Fruit fly (Drosophila melanogaster) whole organism: ENCODE measurements around the gene Papss.

Source experiments
- CG8478 ChIP-seq: fragments of >200 bp; optimal IDR thresholded peaks from 2 replicates; lab custom pipeline; 2018; ENCODE audit warnings: inconsistent platforms
- Dll ChIP-seq: fragments of >200 bp; optimal IDR thresholded peaks from 2 replicates; lab custom pipeline; 2017
- EcR ChIP-seq, 2 experiments: fragments of >200 bp; optimal IDR thresholded peaks; 2 replicates each; lab custom pipeline; 2017; ENCODE audit warnings: missing biosample characterization in 2 of 2, missing genetic modification characterization in 2 of 2, missing genetic modification reagents in 2 of 2
- pan ChIP-seq: fragments of >200 bp; optimal IDR thresholded peaks from 2 replicates; lab custom pipeline; 2017
- psq ChIP-seq: fragments of >200 bp; optimal IDR thresholded peaks from 2 replicates; lab custom pipeline; 2017
- usp ChIP-seq: fragments of >200 bp; optimal IDR thresholded peaks from 2 replicates; lab custom pipeline; 2017; ENCODE audit warnings: missing biosample characterization, missing genetic modification characterization, mixed read lengths

Gene Papss

DNA sequence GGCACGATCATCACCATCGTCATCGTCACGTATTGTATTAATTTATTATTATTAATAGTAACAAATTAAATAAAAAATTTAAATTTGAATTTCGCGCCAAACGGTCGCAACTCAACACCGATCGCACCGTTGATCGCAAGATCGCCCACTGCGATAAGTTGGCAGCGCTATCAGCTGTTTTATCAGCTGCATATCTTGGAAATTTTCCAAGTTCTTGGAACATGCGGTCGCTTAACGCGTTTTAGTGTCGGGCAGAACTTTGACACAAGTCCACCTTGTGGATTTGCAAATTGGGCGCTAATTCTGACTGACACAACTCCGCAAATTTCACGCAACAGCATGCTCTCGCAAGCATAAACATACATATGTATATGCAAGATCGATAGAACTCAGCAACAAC lies 16.1 kb downstream of the Papss start:
- TF ChIP-seq Dll (lab: Kevin White, UChicago): no peak
- TF ChIP-seq pan (lab: Kevin White, UChicago): no peak
- no peak for TF ChIP-seq usp (GFP tag; lab: Kevin White, UChicago)
- no peak for TF ChIP-seq psq (lab: Kevin White, UChicago)
- TF ChIP-seq EcR (GFP tag; optimal IDR thresholded peaks at IDR 0.05; lab: Kevin White, UChicago): no peak
- TF ChIP-seq CG8478 (lab: Kevin White, UChicago): no peak

dm6 chr3L:19867238-19867637 lies 22.1 kb downstream of the Papss start:
- TF ChIP-seq EcR (GFP tag; optimal IDR thresholded peaks at IDR 0.05; lab: Kevin White, UChicago) (no peak), usp (GFP tag; lab: Kevin White, UChicago) (no peak), psq (lab: Kevin White, UChicago) (no peak), pan (lab: Kevin White, UChicago) (no peak), CG8478 (lab: Kevin White, UChicago) (no peak)

DNA sequence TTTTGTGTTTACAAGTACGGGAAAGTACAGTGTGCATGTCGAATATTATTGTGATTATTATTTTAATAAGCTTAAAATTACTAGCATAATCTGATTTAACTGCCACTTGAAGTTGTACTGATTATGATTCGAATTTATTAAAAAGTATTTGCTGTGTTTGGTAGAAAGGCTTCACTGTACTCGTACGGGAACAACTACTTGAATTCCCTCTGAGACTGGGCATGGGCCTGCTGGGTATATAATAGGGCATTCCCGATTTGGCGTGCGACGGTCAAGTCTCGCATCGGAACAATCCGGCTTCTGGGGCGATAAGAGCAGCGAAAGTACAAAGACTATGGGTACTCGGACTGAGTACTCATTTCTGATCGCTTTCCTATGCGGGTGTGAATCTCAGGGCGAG lies 24.6 kb downstream of the Papss start:
- TF ChIP-seq usp (GFP tag; lab: Kevin White, UChicago) (no peak), pan (lab: Kevin White, UChicago) (no peak), CG8478 (lab: Kevin White, UChicago) (no peak), Dll (lab: Kevin White, UChicago) (no peak), EcR (GFP tag; optimal IDR thresholded peaks at IDR 0.05; lab: Kevin White, UChicago) (no peak), psq (lab: Kevin White, UChicago) (no peak)

DNA sequence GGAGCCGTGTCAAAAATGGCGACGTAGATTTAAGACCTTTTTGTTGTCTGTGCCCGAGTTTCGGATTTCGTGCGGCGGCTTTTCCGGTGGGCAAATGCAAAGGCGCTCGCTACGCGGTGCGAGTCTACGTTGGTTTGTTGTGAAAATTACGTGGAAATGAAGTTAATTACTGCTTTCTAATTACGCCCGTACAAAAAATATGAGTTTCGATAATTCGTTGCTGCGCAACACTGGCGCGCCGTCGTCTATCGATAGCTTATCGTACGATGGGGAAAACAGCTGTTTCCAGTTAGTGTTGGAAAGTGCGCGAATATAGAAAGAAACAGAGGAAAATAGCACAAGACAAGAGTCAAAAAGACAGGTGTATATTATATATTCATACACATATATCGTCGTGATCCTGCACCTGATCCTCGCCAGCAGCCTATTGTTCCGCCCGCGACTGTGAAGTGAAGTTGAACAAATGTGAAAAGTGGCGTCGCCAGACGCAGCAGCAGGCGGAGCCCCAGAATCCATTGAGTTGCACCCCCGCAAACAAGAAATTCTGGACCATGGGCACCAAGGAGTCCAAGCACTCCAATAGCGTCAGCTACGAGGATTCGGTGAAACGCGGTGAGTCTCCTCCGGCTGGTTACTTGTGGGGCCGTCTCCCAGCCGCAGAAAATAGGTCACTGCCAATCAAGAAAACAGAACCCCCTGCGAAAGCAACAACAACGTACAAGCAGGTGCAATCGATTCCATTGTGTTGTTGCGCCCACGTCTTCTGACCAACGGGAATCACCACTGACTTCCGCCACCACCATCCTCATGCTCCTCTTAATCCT lies 26.0 kb downstream of the Papss start, which contains the start of the genes Rab8 and Usp32:
TSS of gene Rab8 (minus strand) at position 236 of the 824 bp plus-strand sequence.
TSS of gene Usp32 (plus strand) at position 297 of the 824 bp plus-strand sequence.
- TF ChIP-seq usp (GFP tag; lab: Kevin White, UChicago) (no peak), CG8478 (lab: Kevin White, UChicago) (no peak), Dll (lab: Kevin White, UChicago) (no peak), psq (lab: Kevin White, UChicago) (no peak), pan (lab: Kevin White, UChicago) (no peak), EcR (GFP tag; optimal IDR thresholded peaks at IDR 0.05; lab: Kevin White, UChicago) (no peak)

dm6 chr3L:19871667-19871931 lies 26.5 kb downstream of the Papss start:
- TF ChIP-seq EcR (GFP tag; optimal IDR thresholded peaks at IDR 0.05; lab: Kevin White, UChicago): no peak
- TF ChIP-seq usp (GFP tag; lab: Kevin White, UChicago): no peak
- TF ChIP-seq Dll (lab: Kevin White, UChicago): no peak
- TF ChIP-seq CG8478 (lab: Kevin White, UChicago): no peak
- no peak for TF ChIP-seq psq (lab: Kevin White, UChicago)
- no peak for TF ChIP-seq pan (lab: Kevin White, UChicago)

DNA sequence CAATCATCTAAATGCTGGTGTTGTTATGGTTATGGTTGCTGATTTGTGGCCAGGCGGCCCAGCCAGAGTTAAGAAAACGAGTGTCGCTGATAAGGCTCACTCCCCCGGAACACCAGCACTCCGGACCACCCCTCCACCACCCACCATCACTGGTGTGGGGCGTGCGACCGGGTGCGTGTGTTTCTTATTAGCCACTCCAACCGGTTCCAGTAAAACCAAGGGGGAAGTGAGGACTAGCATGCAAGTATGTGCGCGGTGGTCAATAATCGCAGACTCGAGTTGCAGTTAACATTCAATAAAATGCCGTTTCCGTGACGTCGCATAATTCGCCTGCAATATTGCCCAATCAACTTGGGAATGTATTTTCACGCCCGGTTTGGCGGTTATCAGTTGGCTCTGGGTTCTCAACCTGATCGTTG lies 27.4 kb downstream of the Papss start:
- TF ChIP-seq pan (lab: Kevin White, UChicago) (no peak), CG8478 (lab: Kevin White, UChicago) (no peak), Dll (lab: Kevin White, UChicago) (no peak), psq (lab: Kevin White, UChicago) (no peak), EcR (GFP tag; optimal IDR thresholded peaks at IDR 0.05; lab: Kevin White, UChicago) (no peak), usp (GFP tag; lab: Kevin White, UChicago) (no peak)

dm6 chr3L:19873488-19873887 lies 28.4 kb downstream of the Papss start:
- no peak for TF ChIP-seq usp (GFP tag; lab: Kevin White, UChicago)
- no peak for TF ChIP-seq EcR (GFP tag; optimal IDR thresholded peaks at IDR 0.05; lab: Kevin White, UChicago)
- TF ChIP-seq pan (lab: Kevin White, UChicago): no peak
- no peak for TF ChIP-seq CG8478 (lab: Kevin White, UChicago)
- no peak for TF ChIP-seq psq (lab: Kevin White, UChicago)
- TF ChIP-seq Dll (lab: Kevin White, UChicago): no peak

- TF ChIP-seq Dll (lab: Kevin White, UChicago): peak; percentile 55
- no peak for TF ChIP-seq pan (lab: Kevin White, UChicago)
- TF ChIP-seq CG8478 (lab: Kevin White, UChicago): peak; percentile 99
Observed at dm6 chr3L:19895556-19895995, 50.5 kb downstream of the Papss start.

DNA sequence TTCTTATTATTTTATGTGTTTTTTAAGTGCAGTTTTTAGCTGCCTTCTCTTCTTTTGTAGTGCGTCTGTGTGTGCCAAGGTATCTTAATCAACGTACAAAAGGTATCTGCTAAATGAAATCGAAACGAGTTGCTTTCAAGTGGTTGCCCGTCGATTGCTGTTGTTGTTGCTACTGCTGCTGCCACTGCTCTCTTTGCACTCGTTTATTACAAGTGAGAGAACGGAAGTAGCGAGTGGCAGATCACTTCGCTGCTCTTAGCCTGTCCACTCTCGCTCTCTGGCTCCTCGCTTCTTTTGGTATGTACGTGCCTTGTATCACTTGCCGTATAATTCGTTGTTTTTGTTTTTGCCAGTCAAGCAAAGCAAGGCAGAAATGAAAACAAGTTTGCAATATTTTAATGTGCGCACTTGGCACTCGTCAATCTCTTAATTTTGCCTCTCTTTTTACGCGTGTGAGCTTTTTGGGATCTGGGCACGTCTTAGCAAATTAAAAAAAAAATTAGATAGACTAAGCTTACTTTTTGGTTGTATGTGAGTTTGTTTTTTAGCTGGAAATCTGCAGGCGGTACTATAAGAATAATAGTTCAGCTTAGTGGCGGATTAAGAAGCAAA lies 51.3 kb downstream of the Papss start:
- no peak for TF ChIP-seq CG8478 (lab: Kevin White, UChicago)
- TF ChIP-seq Dll (lab: Kevin White, UChicago): peak; percentile 27
- TF ChIP-seq usp (GFP tag; lab: Kevin White, UChicago): no peak
- no peak for TF ChIP-seq psq (lab: Kevin White, UChicago)
- TF ChIP-seq pan (lab: Kevin White, UChicago): no peak
- TF ChIP-seq EcR (GFP tag; optimal IDR thresholded peaks at IDR 0.05; lab: Kevin White, UChicago): no peak

DNA sequence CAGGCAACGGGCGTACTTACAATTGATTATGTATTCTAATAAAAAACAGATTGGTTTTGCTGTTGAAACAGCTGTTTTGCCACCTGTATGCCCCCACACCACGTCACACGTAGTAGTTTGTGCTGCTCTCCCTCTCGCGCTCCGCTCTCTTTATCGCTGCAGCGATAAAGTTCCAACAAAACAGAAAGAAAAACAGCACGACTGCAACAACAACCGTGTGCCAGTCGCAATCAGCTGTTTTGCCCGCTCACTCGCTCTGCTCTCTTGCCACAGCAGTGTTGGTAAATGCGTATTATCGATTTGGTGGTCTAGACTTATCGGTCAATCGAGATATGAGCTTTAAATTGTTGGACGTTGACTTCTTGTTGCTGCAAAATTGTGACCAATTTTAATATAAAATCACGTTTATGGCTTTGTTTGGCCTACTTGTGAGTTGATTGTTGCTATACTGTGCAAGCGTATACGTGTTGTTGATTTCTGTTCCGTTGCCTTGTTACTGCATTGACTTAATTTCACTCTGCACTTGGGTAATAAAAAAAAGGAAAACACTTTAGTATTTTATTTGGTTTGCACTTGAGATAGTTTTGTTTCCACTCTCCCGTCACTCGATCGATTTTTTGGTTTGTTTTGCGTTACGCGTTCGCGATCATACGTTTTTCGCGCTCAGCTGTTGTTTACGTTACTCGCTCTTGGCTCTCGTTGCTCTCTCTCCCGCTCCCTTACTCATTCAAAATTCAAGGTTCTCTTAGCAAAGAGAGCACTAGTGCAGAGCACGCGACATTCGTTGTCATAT lies 52.0 kb downstream of the Papss start:
- TF ChIP-seq pan (lab: Kevin White, UChicago) (peak; percentile 34), usp (GFP tag; lab: Kevin White, UChicago) (no peak)

dm6 chr3L:19897685-19898009 lies 52.6 kb downstream of the Papss start:
- TF ChIP-seq Dll (lab: Kevin White, UChicago): no peak
